Worm (Caenorhabditis elegans): Measurements from ENCODE around the gene R04A9.3.

DNA sequence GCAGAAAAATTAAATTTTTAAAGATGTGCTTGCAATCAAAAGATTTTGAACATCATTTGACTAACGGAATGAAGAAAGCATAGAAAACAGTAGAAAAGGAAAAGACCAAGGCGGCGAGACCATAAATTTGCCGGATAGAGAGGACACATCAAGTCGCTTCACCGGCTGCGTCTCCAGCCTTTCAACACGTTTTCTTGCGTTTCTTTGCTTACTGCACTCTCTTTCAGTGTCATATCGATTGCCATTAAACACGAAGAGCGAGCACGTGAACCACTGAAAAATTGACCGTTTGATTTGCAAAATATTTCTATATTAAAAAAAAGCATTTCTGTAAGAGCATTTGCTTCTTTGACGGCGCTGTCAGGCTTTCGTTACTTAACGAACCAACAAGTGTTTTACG lies 32.3 kb downstream of the R04A9.3 start:
- no peak for TF ChIP-seq ceh-28 (tag; optimal IDR thresholded peaks at IDR 0.05)
- no peak for TF ChIP-seq nhr-11 (tag; optimal IDR thresholded peaks at IDR 0.05)

Data from whole organism, L4 larva.